Worm (Caenorhabditis elegans) whole organism, L1 larva: Measurements from ENCODE around the gene Y105C5A.15.
A peak's percentile ranks its signal among the peaks of the same experiment; 100 is the strongest.
"Not testable (repeated sequence)": the region's sequence is repeated elsewhere in the genome, so short reads cannot be mapped to it uniquely, and the experiment has no call there.

Source experiments
- C16A3.4 ChIP-seq: fragments of 150-350 bp; optimal IDR thresholded peaks from 2 replicates; lab custom pipeline; 2014; ENCODE audit warnings: missing biosample characterization, missing genetic modification characterization
- aha-1 ChIP-seq: fragments of 150-350 bp; optimal IDR thresholded peaks from 2 replicates; lab custom pipeline; 2014; ENCODE audit warnings: missing biosample characterization, missing genetic modification characterization
- aly-2 ChIP-seq: fragments of 150-350 bp; optimal IDR thresholded peaks from 2 replicates; lab custom pipeline; 2014; ENCODE audit warnings: missing biosample characterization, missing genetic modification characterization
- ceh-8 ChIP-seq: fragments of 200-800 bp; sonication (Bioruptor generic); optimal IDR thresholded peaks from 2 replicates; lab custom pipeline; 2018; ENCODE audit warnings: mild to moderate bottlenecking, missing genetic modification characterization, moderate library complexity, missing compliant biosample characterization
- ceh-82 ChIP-seq, 3 experiments: fragments of 150-350 bp in 1 of 3; sonication (generic microtip) in 2 of 3; optimal IDR thresholded peaks; 2 replicates each; lab custom pipeline; 2014 to 2017; ENCODE audit warnings: missing biosample characterization in 3 of 3, missing genetic modification characterization in 3 of 3
- ceh-88 ChIP-seq: fragments of 200-800 bp; sonication (Bioruptor generic); IDR thresholded peaks from 2 replicates; pipeline ENCODE4 v1.3.6; 2022; ENCODE audit warnings: missing genetic modification characterization, missing compliant biosample characterization
- ceh-90 ChIP-seq: sonication (generic microtip); optimal IDR thresholded peaks from 2 replicates; lab custom pipeline; 2016; ENCODE audit warnings: missing genetic modification characterization, missing compliant biosample characterization
- ces-1 ChIP-seq: fragments of 150-350 bp; optimal IDR thresholded peaks from 2 replicates; lab custom pipeline; 2014; ENCODE audit warnings: missing biosample characterization, missing genetic modification reagents, missing genetic modification characterization
- dpl-1 ChIP-seq, 3 experiments: fragments of 150-350 bp in 2 of 3; sonication (generic microtip) in 1 of 3; optimal IDR thresholded peaks; 2 replicates each; lab custom pipeline; 2014 to 2017; ENCODE audit warnings: missing biosample characterization in 3 of 3, missing genetic modification characterization in 3 of 3, missing genetic modification reagents in 3 of 3
- dsc-1 ChIP-seq: sonication (generic microtip); optimal IDR thresholded peaks from 2 replicates; lab custom pipeline; 2016; ENCODE audit warnings: mild to moderate bottlenecking, missing genetic modification characterization, missing compliant biosample characterization
- efl-1 ChIP-seq, 4 experiments: fragments of 150-350 bp; optimal IDR thresholded peaks in 3 of 4; peaks in 1 of 4; 1 replicate in 1 of 4; 2 replicates in 3 of 4; lab custom pipeline; 2014; ENCODE audit warnings: missing biosample characterization in 2 of 4, missing genetic modification characterization in 2 of 4, missing genetic modification reagents in 2 of 4
- elt-2 ChIP-seq: sonication (generic microtip); optimal IDR thresholded peaks from 2 replicates; lab custom pipeline; 2016; ENCODE audit warnings: missing genetic modification characterization, mild to moderate bottlenecking, inconsistent platforms, missing compliant biosample characterization, missing genetic modification reagents
- elt-3 ChIP-seq, 6 experiments: fragments of 150-350 bp in 1 of 6; sonication (generic microtip); optimal IDR thresholded peaks; 2 replicates each; lab custom pipeline; 2017 to 2018; ENCODE audit warnings: missing biosample characterization in 6 of 6, missing genetic modification characterization in 6 of 6, inconsistent platforms in 1 of 6
- fkh-10 ChIP-seq: sonication (generic microtip); optimal IDR thresholded peaks from 2 replicates; lab custom pipeline; 2017; ENCODE audit warnings: missing biosample characterization, missing genetic modification reagents, missing genetic modification characterization
- fkh-8 ChIP-seq: sonication (generic microtip); optimal IDR thresholded peaks from 2 replicates; lab custom pipeline; 2016; ENCODE audit warnings: mild to moderate bottlenecking, missing genetic modification characterization, missing compliant biosample characterization
- fos-1 ChIP-seq: fragments of 150-350 bp; optimal IDR thresholded peaks from 2 replicates; lab custom pipeline; 2014; ENCODE audit warnings: missing biosample characterization, missing genetic modification characterization
- grh-1 ChIP-seq: fragments of 200-800 bp; sonication (Bioruptor generic); IDR thresholded peaks from 2 replicates; pipeline ENCODE4 v1.3.6; 2022; ENCODE audit warnings: missing genetic modification reagents, missing genetic modification characterization, missing compliant biosample characterization
- hlh-4 ChIP-seq: sonication (generic microtip); optimal IDR thresholded peaks from 2 replicates; lab custom pipeline; 2016; ENCODE audit warnings: mild to moderate bottlenecking, missing genetic modification characterization, missing compliant biosample characterization
- lin-13 ChIP-seq: fragments of 150-350 bp; optimal IDR thresholded peaks from 2 replicates; lab custom pipeline; 2014; ENCODE audit warnings: missing biosample characterization, missing genetic modification reagents, missing genetic modification characterization
- lin-14 ChIP-seq: fragments of 200-800 bp; sonication (Bioruptor generic); optimal IDR thresholded peaks from 2 replicates; lab custom pipeline; 2018; ENCODE audit warnings: mild to moderate bottlenecking, missing genetic modification characterization, moderate library complexity, missing compliant biosample characterization
- lsy-2 ChIP-seq, 2 experiments: fragments of 150-350 bp; optimal IDR thresholded peaks; 2 replicates each; lab custom pipeline; 2014; ENCODE audit warnings: missing biosample characterization in 2 of 2, missing genetic modification characterization in 2 of 2
- nhr-20 ChIP-seq: sonication (generic microtip); optimal IDR thresholded peaks from 2 replicates; lab custom pipeline; 2016; ENCODE audit warnings: mild to moderate bottlenecking, missing genetic modification characterization, missing compliant biosample characterization
- nhr-237 ChIP-seq: fragments of 150-350 bp; optimal IDR thresholded peaks from 2 replicates; lab custom pipeline; 2014; ENCODE audit warnings: missing biosample characterization, missing genetic modification characterization
- nhr-47 ChIP-seq: sonication (generic microtip); optimal IDR thresholded peaks from 2 replicates; lab custom pipeline; 2016; ENCODE audit warnings: mild to moderate bottlenecking, missing genetic modification characterization, moderate library complexity, missing compliant biosample characterization
- nhr-71 ChIP-seq: sonication (generic microtip); optimal IDR thresholded peaks from 2 replicates; lab custom pipeline; 2016; ENCODE audit warnings: mild to moderate bottlenecking, missing genetic modification characterization, moderate library complexity, missing compliant biosample characterization
- nhr-84 ChIP-seq: sonication (generic microtip); optimal IDR thresholded peaks from 2 replicates; lab custom pipeline; 2017; ENCODE audit warnings: missing biosample characterization, missing genetic modification characterization
- nhr-85 ChIP-seq: sonication (generic microtip); peaks from one replicate; lab custom pipeline; 2016; ENCODE audit warnings: missing genetic modification characterization, inconsistent platforms, missing compliant biosample characterization
- nhr-90 ChIP-seq: sonication (generic microtip); optimal IDR thresholded peaks from 2 replicates; lab custom pipeline; 2016; ENCODE audit warnings: mild to moderate bottlenecking, missing genetic modification characterization, missing compliant biosample characterization; ENCODE audit not compliant: poor library complexity
- pqm-1 ChIP-seq: sonication (generic microtip); optimal IDR thresholded peaks from 3 replicates; lab custom pipeline; 2017; ENCODE audit warnings: missing biosample characterization, missing genetic modification characterization
- snpc-4 ChIP-seq: fragments of 150-350 bp; optimal IDR thresholded peaks from 2 replicates; lab custom pipeline; 2014; ENCODE audit warnings: missing biosample characterization, missing genetic modification characterization
- snu-23 ChIP-seq: sonication (generic microtip); optimal IDR thresholded peaks from 2 replicates; lab custom pipeline; 2016; ENCODE audit warnings: missing genetic modification characterization, missing compliant biosample characterization
- sox-4 ChIP-seq: sonication (generic microtip); optimal IDR thresholded peaks from 2 replicates; lab custom pipeline; 2016; ENCODE audit warnings: missing genetic modification characterization, missing compliant biosample characterization
- unc-130 ChIP-seq: fragments of 150-350 bp; optimal IDR thresholded peaks from 2 replicates; lab custom pipeline; 2017; ENCODE audit warnings: missing biosample characterization, missing genetic modification characterization, inconsistent platforms
- unc-30 ChIP-seq: sonication (generic microtip); optimal IDR thresholded peaks from 2 replicates; lab custom pipeline; 2017; ENCODE audit warnings: missing biosample characterization, missing genetic modification characterization
- zip-4 ChIP-seq: fragments of 200-800 bp; sonication (Bioruptor generic); optimal IDR thresholded peaks from 2 replicates; lab custom pipeline; 2018; ENCODE audit warnings: mild to moderate bottlenecking, missing genetic modification characterization, moderate library complexity, missing compliant biosample characterization
- ztf-11 ChIP-seq, 2 experiments: sonication (generic microtip); optimal IDR thresholded peaks; 2 replicates each; lab custom pipeline; 2016 to 2017; ENCODE audit warnings: missing genetic modification characterization in 2 of 2, missing biosample characterization in 1 of 2, missing compliant biosample characterization in 1 of 2
- ztf-4 ChIP-seq: fragments of 150-350 bp; optimal IDR thresholded peaks from 2 replicates; lab custom pipeline; 2014; ENCODE audit warnings: missing biosample characterization, missing genetic modification characterization

Y105C5A.15 gene

DNA sequence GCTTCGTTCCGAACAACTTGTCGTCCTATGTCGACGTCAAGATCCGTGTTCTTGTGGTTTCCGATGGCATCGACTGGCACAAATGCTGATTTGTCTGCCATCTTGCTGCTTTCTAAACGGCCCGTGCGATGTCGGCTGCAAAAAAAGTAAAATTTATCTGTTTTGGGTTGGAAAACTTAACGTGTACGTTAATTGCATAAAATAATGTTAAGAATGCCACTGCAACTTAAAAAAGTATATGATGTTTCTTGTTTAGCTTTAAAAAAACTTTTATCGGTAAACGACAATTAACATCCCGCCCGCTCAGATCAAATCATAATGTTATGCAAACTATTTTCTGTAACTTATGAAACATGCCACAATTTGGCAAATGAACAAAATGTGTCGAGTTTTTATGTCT, 7.6 kb upstream of the Y105C5A.15 start, which contains the start of gene Y105C5A.26:
Gene Y105C5A.26, minus strand, starts transcription at position 101 of the 400 bp plus-strand sequence.
- TF ChIP-seq elt-2; ceh-90 (tag; lab: Kevin White, UChicago); nhr-237 (tag; lab: Kevin White, UChicago): not testable (repeated sequence)

ce11 chrIV:15684521-15684920, 4.5 kb upstream of the Y105C5A.15 start:
- TF ChIP-seq dpl-1 (GFP tag; optimal IDR thresholded peaks at IDR 0.05; lab: Kevin White, UChicago) (no peak), grh-1 (GFP tag; lab: Robert Waterston, UW) (no peak), zip-4 (GFP tag; lab: Kevin White, UChicago) (no peak), fkh-10 (no peak), ceh-82 (tag; optimal IDR thresholded peaks at IDR 0.05; lab: Kevin White, UChicago) (no peak), fos-1 (tag; lab: Kevin White, UChicago) (no peak), efl-1 (optimal IDR thresholded peaks at IDR 0.05; lab: Kevin White, UChicago) (no peak), efl-1 (GFP tag; optimal IDR thresholded peaks at IDR 0.05 in 1 of 2; lab: Kevin White, UChicago) (no peak), aly-2 (tag; lab: Kevin White, UChicago) (no peak), lin-13 (no peak), sox-4 (tag; lab: Kevin White, UChicago) (no peak)

DNA sequence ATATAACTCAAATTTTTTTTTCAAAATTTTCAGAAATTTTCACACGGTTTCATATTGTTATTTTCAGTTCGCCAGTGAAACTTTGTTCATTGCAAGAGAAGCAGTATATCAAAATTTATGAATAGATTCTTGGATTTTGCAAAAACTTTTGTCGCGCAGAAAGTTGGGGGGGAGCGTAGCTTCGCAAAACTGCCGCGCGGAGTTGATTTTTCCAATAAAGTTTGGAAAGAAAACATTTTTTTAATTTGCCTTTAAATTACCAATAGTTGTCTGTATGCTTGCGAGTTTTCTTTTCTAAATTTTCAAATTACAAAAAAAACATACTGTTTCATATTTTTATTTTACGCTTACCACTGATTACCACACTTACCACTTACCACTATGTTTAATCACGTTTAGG, 2.8 kb upstream of the Y105C5A.15 start:
- no peak for TF ChIP-seq aly-2 (tag; lab: Kevin White, UChicago)
- TF ChIP-seq unc-130 = no peak
- TF ChIP-seq fos-1 (tag; lab: Kevin White, UChicago) = no peak
- no peak for TF ChIP-seq elt-2
- TF ChIP-seq nhr-20 = no peak
- TF ChIP-seq pqm-1 (tag; lab: Kevin White, UChicago) = no peak
- TF ChIP-seq nhr-90 = no peak
- TF ChIP-seq ztf-4 (tag; lab: Kevin White, UChicago) = no peak
- TF ChIP-seq ceh-82 (tag; optimal IDR thresholded peaks at IDR 0.05; lab: Kevin White, UChicago) = no peak
- TF ChIP-seq snu-23 (GFP tag; lab: Kevin White, UChicago) = no peak
- TF ChIP-seq ceh-88 (GFP tag; lab: Robert Waterston, UW) = no peak
- TF ChIP-seq ces-1 (GFP tag; lab: Kevin White, UChicago) = no peak
- TF ChIP-seq nhr-84 = no peak
- no peak for TF ChIP-seq C16A3.4 (tag; lab: Kevin White, UChicago)
- no peak for TF ChIP-seq fkh-10
- TF ChIP-seq nhr-85 = no peak
- TF ChIP-seq ceh-8 (GFP tag; lab: Kevin White, UChicago) = no peak
- TF ChIP-seq unc-30 = no peak

- TF ChIP-seq fkh-8 (tag; lab: Kevin White, UChicago) (peak; percentile 34), hlh-4 (tag; lab: Kevin White, UChicago) (peak; percentile 97), aha-1 (tag; lab: Kevin White, UChicago) (no peak), nhr-47 (tag; lab: Kevin White, UChicago) (peak; percentile 26), lin-13 (no peak)
Observed at ce11 chrIV:15687825-15688224, 1.2 kb upstream of the Y105C5A.15 start.

- no peak for TF ChIP-seq elt-3 (tag; optimal IDR thresholded peaks at IDR 0.05; lab: Kevin White, UChicago)
- TF ChIP-seq snpc-4 (tag; lab: Kevin White, UChicago) = peak; percentile 68
- no peak for TF ChIP-seq efl-1 (optimal IDR thresholded peaks at IDR 0.05; lab: Kevin White, UChicago)
- peak in 1 of 2 experiments; percentile 75 for TF ChIP-seq efl-1 (GFP tag; optimal IDR thresholded peaks at IDR 0.05 in 1 of 2; lab: Kevin White, UChicago)
Observed at ce11 chrIV:15691829-15692228, 2.8 kb downstream of the Y105C5A.15 start.

DNA sequence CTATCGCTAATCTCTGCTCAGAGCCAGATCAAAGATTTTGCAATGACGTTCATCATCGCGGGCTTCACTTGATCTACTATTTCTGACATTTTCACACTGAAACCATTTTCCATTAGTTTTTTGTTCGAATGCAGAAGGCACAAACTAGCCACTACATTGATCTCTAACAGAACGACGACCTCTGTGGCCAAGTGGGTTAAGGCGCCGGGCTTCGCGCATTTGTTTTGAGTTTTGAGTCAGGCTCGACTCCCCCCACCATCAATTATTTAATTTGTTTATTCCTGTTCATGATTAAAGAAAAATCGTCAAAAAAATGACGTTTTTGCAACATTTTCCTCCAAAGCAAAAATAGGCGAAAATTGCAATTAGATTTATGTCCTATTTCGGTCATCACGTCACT, 4.3 kb downstream of the Y105C5A.15 start:
- TF ChIP-seq ztf-11 (tag; optimal IDR thresholded peaks at IDR 0.05; lab: Kevin White, UChicago) = no peak
- TF ChIP-seq lsy-2 (tag; optimal IDR thresholded peaks at IDR 0.05; lab: Kevin White, UChicago) = peak in 1 of 2 experiments; percentile 20
- peak; percentile 34 for TF ChIP-seq snu-23 (GFP tag; lab: Kevin White, UChicago)
- peak; percentile 36 for TF ChIP-seq nhr-47 (tag; lab: Kevin White, UChicago)
- peak; percentile 15 for TF ChIP-seq nhr-71 (tag; lab: Kevin White, UChicago)
- no peak for TF ChIP-seq ceh-90 (tag; lab: Kevin White, UChicago)
- peak; percentile 40 for TF ChIP-seq nhr-90
- TF ChIP-seq lin-14 = peak; percentile 42
- peak; percentile 51 for TF ChIP-seq dsc-1
